Worm (Caenorhabditis elegans) whole organism, young adult: ENCODE results near the gene C12D5.9.

Experiments
- B0019.2 ChIP-seq: fragments of 200-800 bp; sonication (Bioruptor generic); conservative IDR thresholded peaks from 2 replicates; pipeline ENCODE4 v1.3.6; 2022; ENCODE audit warnings: missing genetic modification reagents, missing genetic modification characterization, missing compliant biosample characterization
- B0035.1 ChIP-seq: sonication (generic microtip); optimal IDR thresholded peaks from 2 replicates; lab custom pipeline; 2016; ENCODE audit warnings: missing genetic modification characterization, mild to moderate bottlenecking, missing compliant biosample characterization, missing genotype, missing genetic modification reagents
- B0261.1 ChIP-seq: sonication (generic microtip); optimal IDR thresholded peaks from 2 replicates; lab custom pipeline; 2016; ENCODE audit warnings: mild to moderate bottlenecking, missing genetic modification characterization, moderate library complexity, missing compliant biosample characterization
- F23B12.7 ChIP-seq: sonication (generic microtip); optimal IDR thresholded peaks from 2 replicates; lab custom pipeline; 2017; ENCODE audit warnings: missing genetic modification characterization, mild to moderate bottlenecking, missing compliant biosample characterization, antibody characterized with exemption, moderate library complexity; ENCODE audit not compliant: insufficient read depth
- F33H1.4 ChIP-seq: fragments of 200-800 bp; sonication (Bioruptor generic); IDR thresholded peaks from 2 replicates; pipeline ENCODE4 v1.3.6; 2022; ENCODE audit warnings: missing genetic modification reagents, missing genetic modification characterization, missing compliant biosample characterization
- F37B4.10 ChIP-seq: fragments of 200-800 bp; sonication (Bioruptor generic); IDR thresholded peaks from 2 replicates; pipeline ENCODE4 v1.3.6; 2022; ENCODE audit warnings: missing genetic modification characterization, missing compliant biosample characterization
- F49E8.2 ChIP-seq: sonication (generic microtip); optimal IDR thresholded peaks from 3 replicates; lab custom pipeline; 2017; ENCODE audit warnings: missing genetic modification characterization, mild to moderate bottlenecking, missing compliant biosample characterization, antibody characterized with exemption, moderate library complexity; ENCODE audit not compliant: insufficient read depth
- F57A8.1 ChIP-seq: fragments of 200-800 bp; sonication (Bioruptor generic); optimal IDR thresholded peaks from 2 replicates; lab custom pipeline; 2018; ENCODE audit warnings: mild to moderate bottlenecking, missing genetic modification characterization, moderate library complexity, missing compliant biosample characterization
- F57C9.4 ChIP-seq: sonication (generic microtip); optimal IDR thresholded peaks from 2 replicates; lab custom pipeline; 2017; ENCODE audit warnings: mild to moderate bottlenecking, missing genetic modification characterization, missing compliant biosample characterization
- Y53F4B.3 ChIP-seq: fragments of 200-800 bp; sonication (Bioruptor generic); IDR thresholded peaks from 2 replicates; pipeline ENCODE4 v1.3.6; 2022; ENCODE audit warnings: missing genetic modification reagents, missing genetic modification characterization, missing compliant biosample characterization
- Y56A3A.18 ChIP-seq: fragments of 200-800 bp; sonication (Bioruptor generic); IDR thresholded peaks from 2 replicates; pipeline ENCODE4 v1.3.6; 2022; ENCODE audit warnings: missing genetic modification reagents, missing genetic modification characterization, missing compliant biosample characterization
- Y67H2A.10 ChIP-seq: fragments of 200-800 bp; sonication (Bioruptor generic); conservative IDR thresholded peaks from 2 replicates; pipeline ENCODE4 v1.3.6; 2022; ENCODE audit warnings: missing genetic modification reagents, missing genetic modification characterization, missing compliant biosample characterization
- Y79H2A.3 ChIP-seq: fragments of 200-800 bp; sonication (Bioruptor generic); conservative IDR thresholded peaks from 2 replicates; pipeline ENCODE4 v1.3.6; 2022; ENCODE audit warnings: missing genetic modification reagents, missing genetic modification characterization, missing compliant biosample characterization
- akir-1 ChIP-seq: fragments of 200-800 bp; sonication (Bioruptor generic); optimal IDR thresholded peaks from 2 replicates; lab custom pipeline; 2018; ENCODE audit warnings: mild to moderate bottlenecking, missing genetic modification characterization, moderate library complexity, missing compliant biosample characterization
- ama-1 ChIP-seq, 3 experiments: fragments of 150-350 bp in 1 of 3; sonication (generic microtip) in 2 of 3; optimal IDR thresholded peaks; 2 replicates each; lab custom pipeline; 2014 to 2018; ENCODE audit warnings: missing biosample characterization in 2 of 3, missing genetic modification characterization in 2 of 3, missing genetic modification reagents in 2 of 3
- aptf-2 ChIP-seq: fragments of 200-800 bp; sonication (Bioruptor generic); conservative IDR thresholded peaks from 2 replicates; pipeline ENCODE4 v1.3.6; 2022; ENCODE audit warnings: missing genetic modification reagents, missing genetic modification characterization, missing compliant biosample characterization
- aptf-3 ChIP-seq: fragments of 200-800 bp; sonication (Bioruptor generic); IDR thresholded peaks from 2 replicates; pipeline ENCODE4 v1.3.6; 2022; ENCODE audit warnings: missing genetic modification characterization, missing compliant biosample characterization
- cebp-1 ChIP-seq, 2 experiments: fragments of 200-800 bp in 1 of 2; sonication (Bioruptor generic) in 1 of 2; sonication (generic microtip) in 1 of 2; IDR thresholded peaks in 1 of 2; optimal IDR thresholded peaks in 1 of 2; 2 replicates each; pipeline versions ENCODE4 v1.3.6 to Lab custom; 2017 to 2022; ENCODE audit warnings: missing compliant biosample characterization in 2 of 2, missing genetic modification characterization in 2 of 2, mild to moderate bottlenecking in 1 of 2, missing genetic modification reagents in 1 of 2, moderate library complexity in 1 of 2
- ceh-100 ChIP-seq: fragments of 200-800 bp; sonication (Bioruptor generic); IDR thresholded peaks from 2 replicates; pipeline ENCODE4 v1.3.6; 2022; ENCODE audit warnings: missing genetic modification reagents, missing genetic modification characterization, missing compliant biosample characterization
- ceh-91 ChIP-seq: fragments of 200-800 bp; sonication (Bioruptor generic); IDR thresholded peaks from 2 replicates; pipeline ENCODE4 v1.3.6; 2022; ENCODE audit warnings: missing genetic modification reagents, missing genetic modification characterization, missing compliant biosample characterization
- chd-7 ChIP-seq: sonication (generic microtip); optimal IDR thresholded peaks from 2 replicates; lab custom pipeline; 2016; ENCODE audit warnings: mild to moderate bottlenecking, missing genetic modification characterization, moderate library complexity, missing compliant biosample characterization
- dpff-1 ChIP-seq: sonication (generic microtip); optimal IDR thresholded peaks from 2 replicates; lab custom pipeline; 2017; ENCODE audit warnings: mild to moderate bottlenecking, missing genetic modification characterization, missing compliant biosample characterization
- egl-18 ChIP-seq: fragments of 200-800 bp; sonication (Bioruptor generic); IDR thresholded peaks from 2 replicates; pipeline ENCODE4 v1.3.6; 2022; ENCODE audit warnings: missing genetic modification reagents, missing genetic modification characterization, missing compliant biosample characterization
- egrh-3 ChIP-seq: fragments of 200-800 bp; sonication (Bioruptor generic); IDR thresholded peaks from 2 replicates; pipeline ENCODE4 v1.3.6; 2022; ENCODE audit warnings: missing genetic modification reagents, missing genetic modification characterization, missing compliant biosample characterization
- gei-17 ChIP-seq: fragments of 200-800 bp; sonication (Bioruptor generic); optimal IDR thresholded peaks from 2 replicates; lab custom pipeline; 2018; ENCODE audit warnings: mild to moderate bottlenecking, missing genetic modification characterization, missing compliant biosample characterization
- hlh-12 ChIP-seq: sonication (generic microtip); optimal IDR thresholded peaks from 2 replicates; lab custom pipeline; 2016; ENCODE audit warnings: missing genetic modification characterization, missing compliant biosample characterization
- hmg-1.2 ChIP-seq: fragments of 200-800 bp; sonication (Bioruptor generic); IDR thresholded peaks from 2 replicates; pipeline ENCODE4 v1.3.6; 2022; ENCODE audit warnings: missing genetic modification reagents, missing genetic modification characterization, missing compliant biosample characterization
- hmg-20 ChIP-seq: fragments of 200-800 bp; sonication (Bioruptor generic); IDR thresholded peaks from 2 replicates; pipeline ENCODE4 v1.3.6; 2022; ENCODE audit warnings: missing genetic modification reagents, missing genetic modification characterization, missing compliant biosample characterization
- let-607 ChIP-seq, 2 experiments: fragments of 200-800 bp in 1 of 2; sonication (Bioruptor generic) in 1 of 2; sonication (generic microtip) in 1 of 2; optimal IDR thresholded peaks; 2 replicates each; lab custom pipeline; 2016 to 2018; ENCODE audit warnings: mild to moderate bottlenecking in 2 of 2, missing compliant biosample characterization in 2 of 2, missing genetic modification characterization in 2 of 2, moderate library complexity in 2 of 2, missing genotype in 1 of 2
- lin-40 ChIP-seq: sonication (generic microtip); optimal IDR thresholded peaks from 2 replicates; lab custom pipeline; 2016; ENCODE audit warnings: missing genetic modification characterization, mild to moderate bottlenecking, missing compliant biosample characterization, missing genotype, missing genetic modification reagents
- lin-54 ChIP-seq: fragments of 200-800 bp; sonication (Bioruptor generic); optimal IDR thresholded peaks from 2 replicates; lab custom pipeline; 2018; ENCODE audit warnings: mild to moderate bottlenecking, missing genetic modification characterization, missing compliant biosample characterization
- mcd-1 ChIP-seq: fragments of 200-800 bp; sonication (Bioruptor generic); IDR thresholded peaks from 2 replicates; pipeline ENCODE4 v1.3.6; 2022; ENCODE audit warnings: missing genetic modification reagents, missing genetic modification characterization, missing compliant biosample characterization
- nfya-2 ChIP-seq: fragments of 200-800 bp; sonication (Bioruptor generic); IDR thresholded peaks from 2 replicates; pipeline ENCODE4 v1.3.6; 2022; ENCODE audit warnings: missing genetic modification reagents, missing genetic modification characterization, missing compliant biosample characterization
- nhr-120 ChIP-seq: fragments of 200-800 bp; sonication (Bioruptor generic); IDR thresholded peaks from 2 replicates; pipeline ENCODE4 v1.3.6; 2022; ENCODE audit warnings: missing genetic modification characterization, missing compliant biosample characterization
- nhr-179 ChIP-seq: sonication (generic microtip); optimal IDR thresholded peaks from 2 replicates; lab custom pipeline; 2016; ENCODE audit warnings: mild to moderate bottlenecking, missing genetic modification characterization, missing compliant biosample characterization
- nhr-80 ChIP-seq: sonication (generic microtip); optimal IDR thresholded peaks from 2 replicates; lab custom pipeline; 2016; ENCODE audit warnings: missing genetic modification characterization, missing compliant biosample characterization
- pha-4 ChIP-seq: fragments of 150-350 bp; sonication (generic microtip); optimal IDR thresholded peaks from 2 replicates; lab custom pipeline; 2014; ENCODE audit warnings: missing biosample characterization, missing genetic modification reagents, missing genetic modification characterization
- rcor-1 ChIP-seq: fragments of 200-800 bp; sonication (Bioruptor generic); IDR thresholded peaks from 2 replicates; pipeline ENCODE4 v1.3.6; 2022; ENCODE audit warnings: missing genetic modification reagents, missing genetic modification characterization, missing compliant biosample characterization
- repo-1 ChIP-seq: sonication (generic microtip); optimal IDR thresholded peaks from 2 replicates; lab custom pipeline; 2017; ENCODE audit warnings: mild to moderate bottlenecking, missing genetic modification characterization, missing compliant biosample characterization
- rpc-1 ChIP-seq, 2 experiments: fragments of 150-350 bp in 1 of 2; sonication (generic microtip) in 1 of 2; optimal IDR thresholded peaks; 2 replicates each; lab custom pipeline; 2014 to 2018; ENCODE audit warnings: missing biosample characterization in 1 of 2, missing genetic modification characterization in 1 of 2, missing genetic modification reagents in 1 of 2, missing genotype in 1 of 2
- snpc-1.3 ChIP-seq: sonication (generic microtip); optimal IDR thresholded peaks from 2 replicates; lab custom pipeline; 2017; ENCODE audit warnings: missing genetic modification characterization, mild to moderate bottlenecking, missing compliant biosample characterization, antibody characterized with exemption, moderate library complexity, missing genotype, missing genetic modification reagents; ENCODE audit not compliant: insufficient read depth
- somi-1 ChIP-seq: fragments of 200-800 bp; sonication (Bioruptor generic); optimal IDR thresholded peaks from 2 replicates; lab custom pipeline; 2018; ENCODE audit warnings: mild to moderate bottlenecking, missing genetic modification characterization, missing compliant biosample characterization
- unc-130 ChIP-seq: sonication (generic microtip); optimal IDR thresholded peaks from 2 replicates; lab custom pipeline; 2016; ENCODE audit warnings: missing genetic modification reagents, missing genetic modification characterization, missing compliant biosample characterization
- xnd-1 ChIP-seq: sonication (generic microtip); optimal IDR thresholded peaks from 2 replicates; lab custom pipeline; 2016; ENCODE audit warnings: missing genotype, missing genetic modification reagents, missing genetic modification characterization, missing compliant biosample characterization
- zfh-2 ChIP-seq: fragments of 200-800 bp; sonication (Bioruptor generic); conservative IDR thresholded peaks from 2 replicates; pipeline ENCODE4 v1.3.6; 2022; ENCODE audit warnings: missing genetic modification reagents, missing genetic modification characterization, missing compliant biosample characterization
- ztf-22 ChIP-seq: fragments of 200-800 bp; sonication (Bioruptor generic); optimal IDR thresholded peaks from 2 replicates; lab custom pipeline; 2018; ENCODE audit warnings: mild to moderate bottlenecking, missing genetic modification characterization, moderate library complexity, missing compliant biosample characterization

The C12D5.9 gene

ce11 chrV:7653567-7653966, 36.2 kb downstream of the C12D5.9 start, which contains the start of gene srh-200:
TSS of gene srh-200 (minus strand) at chrV:7653667.
- TF ChIP-seq akir-1 (GFP tag; lab: Kevin White, UChicago) (no peak), dpff-1 (tag; lab: Kevin White, UChicago) (no peak), F23B12.7 (no peak), unc-130 (GFP tag; lab: Kevin White, UChicago) (no peak), F57A8.1 (no peak), let-607 (tag; optimal IDR thresholded peaks at IDR 0.05; lab: Kevin White, UChicago) (no peak), nfya-2 (GFP tag; lab: Robert Waterston, UW) (no peak), snpc-1.3 (no peak), zfh-2 (GFP tag; lab: Robert Waterston, UW) (no peak), nhr-120 (GFP tag; lab: Robert Waterston, UW) (no peak), ceh-91 (GFP tag; lab: Robert Waterston, UW) (no peak), ceh-100 (no peak), lin-54 (GFP tag; lab: Kevin White, UChicago) (no peak), gei-17 (GFP tag; lab: Kevin White, UChicago) (no peak), chd-7 (tag; lab: Kevin White, UChicago) (no peak), B0035.1 (tag; lab: Kevin White, UChicago) (no peak), aptf-3 (GFP tag; lab: Robert Waterston, UW) (no peak), nhr-80 (tag; lab: Kevin White, UChicago) (no peak), xnd-1 (no peak), rcor-1 (GFP tag; lab: Robert Waterston, UW) (no peak)

ce11 chrV:7651757-7652156, 38.0 kb downstream of the C12D5.9 start, which contains the start of gene srh-234:
TSS of gene srh-234 (minus strand) at chrV:7651857.
- TF ChIP-seq F49E8.2 (tag; lab: Kevin White, UChicago) (no peak), nhr-80 (tag; lab: Kevin White, UChicago) (no peak), Y56A3A.18 (GFP tag; lab: Robert Waterston, UW) (no peak), B0019.2 (GFP tag; lab: Robert Waterston, UW) (no peak), repo-1 (tag; lab: Kevin White, UChicago) (no peak), rpc-1 (optimal IDR thresholded peaks at IDR 0.05; lab: Kevin White, UChicago) (no peak), rpc-1 (tag; optimal IDR thresholded peaks at IDR 0.05; lab: Kevin White, UChicago) (no peak), Y79H2A.3 (no peak), aptf-2 (no peak), Y67H2A.10 (GFP tag; lab: Robert Waterston, UW) (no peak)

- TF ChIP-seq pha-4 (tag; lab: Kevin White, UChicago) = no peak
- no peak for TF ChIP-seq F23B12.7
- no peak for TF ChIP-seq hmg-1.2 (GFP tag; lab: Robert Waterston, UW)
- no peak for TF ChIP-seq F57C9.4 (tag; lab: Kevin White, UChicago)
- no peak for TF ChIP-seq B0261.1
- TF ChIP-seq somi-1 (GFP tag; lab: Kevin White, UChicago) = no peak
- TF ChIP-seq egl-18 = no peak
- TF ChIP-seq hmg-20 (GFP tag; lab: Robert Waterston, UW) = no peak
- no peak for TF ChIP-seq ztf-22
- no peak for TF ChIP-seq cebp-1 (GFP tag; IDR thresholded peaks at IDR 0.05; lab: Robert Waterston, UW)
- no peak for TF ChIP-seq cebp-1 (tag; optimal IDR thresholded peaks at IDR 0.05; lab: Kevin White, UChicago)
- no peak for TF ChIP-seq hlh-12 (tag; lab: Kevin White, UChicago)
- TF ChIP-seq egrh-3 (GFP tag; lab: Robert Waterston, UW) = no peak
- TF ChIP-seq F33H1.4 (GFP tag; lab: Robert Waterston, UW) = no peak
- TF ChIP-seq F37B4.10 = no peak
- no peak for TF ChIP-seq Y53F4B.3 (GFP tag; lab: Robert Waterston, UW)
- no peak for TF ChIP-seq lin-40
- no peak for TF ChIP-seq nhr-179 (tag; lab: Kevin White, UChicago)
- TF ChIP-seq ama-1 (optimal IDR thresholded peaks at IDR 0.05; lab: Kevin White, UChicago) = no peak
- no peak for TF ChIP-seq ama-1 (GFP tag; optimal IDR thresholded peaks at IDR 0.05; lab: Kevin White, UChicago)
- TF ChIP-seq mcd-1 (GFP tag; lab: Robert Waterston, UW) = no peak
Measured at ce11 chrV:7649963-7650362, 39.8 kb downstream of the C12D5.9 start.
